Worm (Caenorhabditis elegans): ENCODE data around the gene col-148.

DNA sequence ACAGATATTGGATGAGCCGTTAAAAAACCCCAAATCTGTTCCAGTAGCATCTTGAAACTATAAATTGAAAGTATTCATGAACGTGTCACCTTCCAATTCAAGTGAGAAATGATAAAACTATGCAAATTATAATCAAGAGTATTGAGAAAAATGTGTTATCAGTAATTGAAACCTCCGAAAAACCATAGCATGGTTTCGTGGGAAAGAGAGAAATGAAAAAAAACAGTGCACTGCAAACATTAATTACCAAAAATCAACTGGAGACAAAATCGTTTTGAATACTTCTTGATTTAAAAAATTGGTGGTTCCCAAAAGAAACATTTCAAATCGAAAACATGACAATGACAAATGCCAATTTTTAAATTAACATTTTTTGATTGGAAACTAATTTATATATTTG is 15.9 kb upstream of the col-148 start, which contains the start of gene daf-36:
- TF ChIP-seq aly-1 (tag; optimal IDR thresholded peaks at IDR 0.05): no peak
- no peak for TF ChIP-seq ceh-36 (tag; optimal IDR thresholded peaks at IDR 0.05)
- no peak for TF ChIP-seq ets-7 (tag; optimal IDR thresholded peaks at IDR 0.05)
- TF ChIP-seq ama-1 (optimal IDR thresholded peaks at IDR 0.05): no peak
- TF ChIP-seq hmbx-1 (tag; optimal IDR thresholded peaks at IDR 0.05): no peak
- no peak for TF ChIP-seq tra-4 (tag; optimal IDR thresholded peaks at IDR 0.05)
- TF ChIP-seq pes-1 (GFP tag; IDR thresholded peaks at IDR 0.05): no peak
- TF ChIP-seq sea-1 (GFP tag; conservative IDR thresholded peaks at IDR 0.05): no peak
- no peak for TF ChIP-seq flt-1 (GFP tag; IDR thresholded peaks at IDR 0.05)
- no peak for TF ChIP-seq ceh-13 (GFP tag; optimal IDR thresholded peaks at IDR 0.05)
- no peak for TF ChIP-seq hmg-4 (GFP tag; optimal IDR thresholded peaks at IDR 0.05)
